Fruit fly (Drosophila melanogaster) whole organism, adult: ENCODE results near the gene CG34332.
"Not testable (repeated sequence)": the region's sequence is repeated elsewhere in the genome, so short reads cannot be mapped to it uniquely, and the experiment has no call there.

Experiments
- CG12768 ChIP-seq: fragments of 200-800 bp; sonication (Bioruptor generic); optimal IDR thresholded peaks from 2 replicates; lab custom pipeline; 2017; ENCODE audit warnings: missing biosample characterization, missing genetic modification characterization, mild to moderate bottlenecking, moderate library complexity, missing genetic modification reagents
- CG1620 ChIP-seq: fragments of 200-800 bp; sonication (Bioruptor generic); optimal IDR thresholded peaks from 2 replicates; lab custom pipeline; 2016; ENCODE audit warnings: missing biosample characterization, missing genetic modification characterization
- CG33017 ChIP-seq: fragments of 200-800 bp; sonication (Bioruptor generic); optimal IDR thresholded peaks from 2 replicates; lab custom pipeline; 2018; ENCODE audit warnings: missing biosample characterization, mild to moderate bottlenecking, missing genetic modification characterization, moderate library complexity
- CG5204 ChIP-seq: fragments of 200-800 bp; sonication (Bioruptor generic); optimal IDR thresholded peaks from 2 replicates; lab custom pipeline; 2016; ENCODE audit warnings: missing biosample characterization, missing genetic modification characterization
- CG7101 ChIP-seq: fragments of 200-800 bp; sonication (Bioruptor generic); optimal IDR thresholded peaks from 2 replicates; lab custom pipeline; 2018; ENCODE audit warnings: missing biosample characterization, mild to moderate bottlenecking, missing genetic modification characterization, moderate library complexity
- Clk ChIP-seq: fragments of 200-800 bp; sonication (Bioruptor generic); optimal IDR thresholded peaks from 2 replicates; lab custom pipeline; 2017; ENCODE audit warnings: missing biosample characterization, missing genetic modification characterization
- Crg-1 ChIP-seq: fragments of 200-800 bp; sonication (Bioruptor generic); optimal IDR thresholded peaks from 2 replicates; lab custom pipeline; 2016; ENCODE audit warnings: missing biosample characterization, missing genetic modification characterization
- Hr96 ChIP-seq: fragments of 200-800 bp; sonication (Bioruptor generic); optimal IDR thresholded peaks from 2 replicates; lab custom pipeline; 2016; ENCODE audit warnings: missing biosample characterization, missing genetic modification characterization
- cnc ChIP-seq, 2 experiments: fragments of >200 bp; optimal IDR thresholded peaks; 2 replicates each; lab custom pipeline; 2017
- kay ChIP-seq: fragments of 200-800 bp; sonication (Bioruptor generic); peaks from one replicate; lab custom pipeline; 2016; ENCODE audit warnings: missing biosample characterization, missing genetic modification characterization, borderline replicate concordance
- pad ChIP-seq: fragments of 200-800 bp; sonication (Bioruptor generic); optimal IDR thresholded peaks from 3 replicates; lab custom pipeline; 2017; ENCODE audit warnings: missing biosample characterization, missing genetic modification characterization, mild to moderate bottlenecking, moderate library complexity, missing genetic modification reagents
- toe ChIP-seq: fragments of 200-800 bp; sonication (Bioruptor generic); optimal IDR thresholded peaks from 2 replicates; lab custom pipeline; 2016; ENCODE audit warnings: missing biosample characterization, missing genetic modification characterization

dm6 chrX:20178538-20178937 is 37.7 kb downstream of the CG34332 start, which contains the start of gene Sdic1:
- not testable (repeated sequence) for TF ChIP-seq pad; toe (GFP tag; lab: Kevin White, UChicago); CG5204 (GFP tag; lab: Kevin White, UChicago); kay (GFP tag; lab: Kevin White, UChicago); CG7101 (tag; lab: Kevin White, UChicago); CG1620; CG12768; CG33017 (tag; lab: Kevin White, UChicago); Hr96 (GFP tag; lab: Kevin White, UChicago); Clk (GFP tag; lab: Kevin White, UChicago); Crg-1 (GFP tag; lab: Kevin White, UChicago); cnc (optimal IDR thresholded peaks at IDR 0.05; lab: Kevin White, UChicago)
